Worm (Caenorhabditis elegans) whole organism, mixed stage, embryonic: ENCODE data around the gene rgs-2.

Source experiments
- M03D4.4 ChIP-seq: sonication (generic microtip); optimal IDR thresholded peaks from 2 replicates; lab custom pipeline; 2017; ENCODE audit warnings: mild to moderate bottlenecking, missing genetic modification characterization, missing compliant biosample characterization
- bed-3 ChIP-seq: fragments of 200-800 bp; sonication (Bioruptor generic); optimal IDR thresholded peaks from 3 replicates; lab custom pipeline; 2018; ENCODE audit warnings: mild to moderate bottlenecking, missing genetic modification characterization, moderate library complexity, missing compliant biosample characterization
- blmp-1 ChIP-seq: fragments of 150-350 bp; optimal IDR thresholded peaks from 2 replicates; lab custom pipeline; 2014; ENCODE audit warnings: missing biosample characterization, missing genetic modification characterization
- ceh-39 ChIP-seq: fragments of 150-350 bp; optimal IDR thresholded peaks from 2 replicates; lab custom pipeline; 2014; ENCODE audit warnings: missing biosample characterization, missing genetic modification characterization
- ceh-43 ChIP-seq: fragments of 200-800 bp; sonication (Bioruptor generic); optimal IDR thresholded peaks from 2 replicates; lab custom pipeline; 2018; ENCODE audit warnings: mild to moderate bottlenecking, missing genetic modification characterization, moderate library complexity, missing compliant biosample characterization
- ceh-83 ChIP-seq: fragments of 200-800 bp; sonication (Bioruptor generic); optimal IDR thresholded peaks from 2 replicates; lab custom pipeline; 2018; ENCODE audit warnings: mild to moderate bottlenecking, missing genetic modification characterization, missing compliant biosample characterization
- ces-1 ChIP-seq: fragments of 150-350 bp; optimal IDR thresholded peaks from 2 replicates; lab custom pipeline; 2014; ENCODE audit warnings: missing biosample characterization, missing genetic modification reagents, missing genetic modification characterization
- cnd-1 ChIP-seq: fragments of 200-800 bp; sonication (Bioruptor generic); optimal IDR thresholded peaks from 2 replicates; lab custom pipeline; 2018; ENCODE audit warnings: mild to moderate bottlenecking, missing genetic modification characterization, missing compliant biosample characterization
- drap-1 ChIP-seq: fragments of 200-800 bp; sonication (Bioruptor generic); optimal IDR thresholded peaks from 3 replicates; lab custom pipeline; 2018; ENCODE audit warnings: mild to moderate bottlenecking, missing genetic modification characterization, missing compliant biosample characterization
- elt-1 ChIP-seq: sonication (generic microtip); optimal IDR thresholded peaks from 2 replicates; lab custom pipeline; 2017; ENCODE audit warnings: missing genetic modification characterization, mild to moderate bottlenecking, missing compliant biosample characterization, antibody characterized with exemption, moderate library complexity, borderline replicate concordance; ENCODE audit not compliant: insufficient read depth
- elt-3 ChIP-seq: fragments of 150-350 bp; optimal IDR thresholded peaks from 2 replicates; lab custom pipeline; 2014; ENCODE audit warnings: missing biosample characterization, missing genetic modification characterization
- flh-1 ChIP-seq: fragments of 200-800 bp; sonication (Bioruptor generic); optimal IDR thresholded peaks from 2 replicates; lab custom pipeline; 2018; ENCODE audit warnings: mild to moderate bottlenecking, missing genetic modification characterization, moderate library complexity, missing compliant biosample characterization
- ham-2 ChIP-seq: fragments of 200-800 bp; sonication (Bioruptor generic); optimal IDR thresholded peaks from 2 replicates; lab custom pipeline; 2018; ENCODE audit warnings: mild to moderate bottlenecking, missing genetic modification characterization, missing compliant biosample characterization
- hlh-1 ChIP-seq: fragments of 150-350 bp; optimal IDR thresholded peaks from 2 replicates; lab custom pipeline; 2014; ENCODE audit warnings: missing biosample characterization, missing genetic modification reagents, missing genetic modification characterization
- lin-13 ChIP-seq: fragments of 150-350 bp; optimal IDR thresholded peaks from 2 replicates; lab custom pipeline; 2014; ENCODE audit warnings: missing biosample characterization, missing genetic modification characterization
- lin-32 ChIP-seq: fragments of 200-800 bp; sonication (Bioruptor generic); optimal IDR thresholded peaks from 2 replicates; lab custom pipeline; 2018; ENCODE audit warnings: mild to moderate bottlenecking, missing genetic modification characterization, missing compliant biosample characterization
- lsy-2 ChIP-seq: fragments of 150-350 bp; optimal IDR thresholded peaks from 2 replicates; lab custom pipeline; 2014; ENCODE audit warnings: missing biosample characterization, missing genetic modification characterization
- mab-5 ChIP-seq: fragments of 150-350 bp; optimal IDR thresholded peaks from 2 replicates; lab custom pipeline; 2014; ENCODE audit warnings: missing biosample characterization, missing genetic modification characterization
- mep-1 ChIP-seq: fragments of 150-350 bp; optimal IDR thresholded peaks from 2 replicates; lab custom pipeline; 2017; ENCODE audit warnings: missing biosample characterization, missing genetic modification reagents, missing genetic modification characterization, inconsistent platforms
- mls-2 ChIP-seq: sonication (generic microtip); optimal IDR thresholded peaks from 2 replicates; lab custom pipeline; 2016; ENCODE audit warnings: mild to moderate bottlenecking, missing genetic modification characterization, moderate library complexity, missing compliant biosample characterization
- nhr-12 ChIP-seq: fragments of 150-350 bp; optimal IDR thresholded peaks from 2 replicates; lab custom pipeline; 2014; ENCODE audit warnings: missing biosample characterization, missing genetic modification characterization
- nhr-2 ChIP-seq: fragments of 150-350 bp; optimal IDR thresholded peaks from 2 replicates; lab custom pipeline; 2014; ENCODE audit warnings: missing biosample characterization, missing genetic modification characterization
- nhr-237 ChIP-seq: fragments of 150-350 bp; optimal IDR thresholded peaks from 2 replicates; lab custom pipeline; 2014; ENCODE audit warnings: missing biosample characterization, missing genetic modification characterization
- nhr-28 ChIP-seq: fragments of 150-350 bp; optimal IDR thresholded peaks from 2 replicates; lab custom pipeline; 2014; ENCODE audit warnings: missing biosample characterization, missing genetic modification characterization
- nhr-76 ChIP-seq: sonication (generic microtip); optimal IDR thresholded peaks from 2 replicates; lab custom pipeline; 2017; ENCODE audit warnings: missing biosample characterization, missing genetic modification characterization
- sem-2 ChIP-seq: fragments of 200-800 bp; sonication (Bioruptor generic); optimal IDR thresholded peaks from 2 replicates; lab custom pipeline; 2018; ENCODE audit warnings: mild to moderate bottlenecking, missing genetic modification characterization, missing compliant biosample characterization
- snpc-4 ChIP-seq: fragments of 150-350 bp; optimal IDR thresholded peaks from 2 replicates; lab custom pipeline; 2014; ENCODE audit warnings: missing biosample characterization, missing genetic modification characterization
- sptf-1 ChIP-seq: sonication (generic microtip); optimal IDR thresholded peaks from 2 replicates; lab custom pipeline; 2017; ENCODE audit warnings: mild to moderate bottlenecking, missing genetic modification characterization, moderate library complexity, missing compliant biosample characterization
- tbx-8 ChIP-seq: fragments of 200-800 bp; sonication (Bioruptor generic); optimal IDR thresholded peaks from 2 replicates; lab custom pipeline; 2018; ENCODE audit warnings: mild to moderate bottlenecking, missing genetic modification characterization, moderate library complexity, missing compliant biosample characterization
- unc-120 ChIP-seq: sonication (generic microtip); optimal IDR thresholded peaks from 2 replicates; lab custom pipeline; 2017; ENCODE audit warnings: missing genetic modification characterization, missing compliant biosample characterization; ENCODE audit not compliant: poor library complexity, severe bottlenecking
- unc-39 ChIP-seq: fragments of 150-350 bp; optimal IDR thresholded peaks from 2 replicates; lab custom pipeline; 2014; ENCODE audit warnings: missing biosample characterization, missing genetic modification characterization
- unc-62 ChIP-seq: fragments of 150-350 bp; optimal IDR thresholded peaks from 2 replicates; lab custom pipeline; 2014; ENCODE audit warnings: missing biosample characterization, missing genetic modification reagents, missing genetic modification characterization
- zip-8 ChIP-seq: fragments of 150-350 bp; optimal IDR thresholded peaks from 2 replicates; lab custom pipeline; 2014; ENCODE audit warnings: missing biosample characterization, missing genetic modification characterization
- ztf-11 ChIP-seq: fragments of 150-350 bp; optimal IDR thresholded peaks from 2 replicates; lab custom pipeline; 2014; ENCODE audit warnings: missing biosample characterization, missing genetic modification characterization

rgs-2 gene

ce11 chrX:12671638-12672290, 40.7 kb upstream of the rgs-2 start:
- TF ChIP-seq elt-1 (tag; lab: Kevin White, UChicago) (peak; percentile 98), blmp-1 (tag; lab: Kevin White, UChicago) (no peak), drap-1 (GFP tag; lab: Kevin White, UChicago) (no peak), hlh-1 (tag; lab: Kevin White, UChicago) (peak; percentile 83), unc-120 (no peak), elt-3 (tag; lab: Kevin White, UChicago) (no peak), sptf-1 (no peak), nhr-28 (tag; lab: Kevin White, UChicago) (no peak), ham-2 (GFP tag; lab: Kevin White, UChicago) (no peak), mls-2 (no peak), lin-32 (no peak), sem-2 (GFP tag; lab: Kevin White, UChicago) (no peak), cnd-1 (tag; lab: Kevin White, UChicago) (no peak), mab-5 (tag; lab: Kevin White, UChicago) (no peak), ces-1 (no peak), flh-1 (GFP tag; lab: Kevin White, UChicago) (no peak), unc-62 (GFP tag; lab: Kevin White, UChicago) (peak; percentile 59), unc-39 (tag; lab: Kevin White, UChicago) (no peak), bed-3 (GFP tag; lab: Kevin White, UChicago) (no peak), mep-1 (no peak), lin-13 (tag; lab: Kevin White, UChicago) (no peak), tbx-8 (GFP tag; lab: Kevin White, UChicago) (no peak), M03D4.4 (tag; lab: Kevin White, UChicago) (no peak), zip-8 (tag; lab: Kevin White, UChicago) (no peak), ceh-83 (GFP tag; lab: Kevin White, UChicago) (no peak), ceh-43 (GFP tag; lab: Kevin White, UChicago) (no peak), nhr-237 (tag; lab: Kevin White, UChicago) (no peak), ztf-11 (no peak), nhr-2 (tag; lab: Kevin White, UChicago) (peak; percentile 5), nhr-12 (tag; lab: Kevin White, UChicago) (no peak)

- TF ChIP-seq lsy-2 (tag; lab: Kevin White, UChicago) (no peak), ham-2 (GFP tag; lab: Kevin White, UChicago) (no peak), elt-1 (tag; lab: Kevin White, UChicago) (no peak), lin-32 (no peak)
Observed at ce11 chrX:12677113-12677512, 35.3 kb upstream of the rgs-2 start.

- TF ChIP-seq ham-2 (GFP tag; lab: Kevin White, UChicago) = no peak
- no peak for TF ChIP-seq cnd-1 (tag; lab: Kevin White, UChicago)
- TF ChIP-seq, all 35 proteins: peak for 0
Observed at ce11 chrX:12678532-12678931, 33.9 kb upstream of the rgs-2 start, which contains the start of gene adt-1. Gene adt-1, plus strand, starts transcription at chrX:12678832.

ce11 chrX:12679603-12680002, 32.9 kb upstream of the rgs-2 start:
- TF ChIP-seq ztf-11 (no peak), blmp-1 (tag; lab: Kevin White, UChicago) (peak; percentile 66)

- TF ChIP-seq blmp-1 (tag; lab: Kevin White, UChicago) = no peak
- TF ChIP-seq snpc-4 (tag; lab: Kevin White, UChicago) = no peak
- TF ChIP-seq ceh-39 (tag; lab: Kevin White, UChicago) = no peak
- no peak for TF ChIP-seq lin-32
- no peak for TF ChIP-seq unc-39 (tag; lab: Kevin White, UChicago)
- TF ChIP-seq unc-62 (GFP tag; lab: Kevin White, UChicago) = no peak
- no peak for TF ChIP-seq M03D4.4 (tag; lab: Kevin White, UChicago)
- TF ChIP-seq mls-2 = no peak
- no peak for TF ChIP-seq nhr-76 (tag; lab: Kevin White, UChicago)
- TF ChIP-seq bed-3 (GFP tag; lab: Kevin White, UChicago) = no peak
- no peak for TF ChIP-seq tbx-8 (GFP tag; lab: Kevin White, UChicago)
- TF ChIP-seq zip-8 (tag; lab: Kevin White, UChicago) = no peak
- TF ChIP-seq nhr-237 (tag; lab: Kevin White, UChicago) = no peak
- no peak for TF ChIP-seq elt-3 (tag; lab: Kevin White, UChicago)
- TF ChIP-seq ham-2 (GFP tag; lab: Kevin White, UChicago) = no peak
- no peak for TF ChIP-seq nhr-28 (tag; lab: Kevin White, UChicago)
- TF ChIP-seq flh-1 (GFP tag; lab: Kevin White, UChicago) = no peak
Observed at ce11 chrX:12687482-12687881, 25.0 kb upstream of the rgs-2 start.
